Fruit fly (Drosophila melanogaster) whole organism, adult: ENCODE data around the gene BRWD3.

Source experiments
- CG11617 ChIP-seq: fragments of 200-800 bp; sonication (Bioruptor generic); optimal IDR thresholded peaks from 2 replicates; lab custom pipeline; 2017; ENCODE audit warnings: mild to moderate bottlenecking, missing biosample characterization, missing genetic modification reagents, missing genetic modification characterization
- CG12768 ChIP-seq: fragments of 200-800 bp; sonication (Bioruptor generic); optimal IDR thresholded peaks from 2 replicates; lab custom pipeline; 2017; ENCODE audit warnings: missing biosample characterization, missing genetic modification characterization, mild to moderate bottlenecking, moderate library complexity, missing genetic modification reagents
- CG14711 ChIP-seq: fragments of 200-800 bp; sonication (Bioruptor generic); optimal IDR thresholded peaks from 2 replicates; lab custom pipeline; 2018; ENCODE audit warnings: missing biosample characterization, mild to moderate bottlenecking, missing genetic modification characterization, moderate library complexity
- CG1620 ChIP-seq: fragments of 200-800 bp; sonication (Bioruptor generic); optimal IDR thresholded peaks from 2 replicates; lab custom pipeline; 2016; ENCODE audit warnings: missing biosample characterization, missing genetic modification characterization
- CG33017 ChIP-seq: fragments of 200-800 bp; sonication (Bioruptor generic); optimal IDR thresholded peaks from 2 replicates; lab custom pipeline; 2018; ENCODE audit warnings: missing biosample characterization, mild to moderate bottlenecking, missing genetic modification characterization, moderate library complexity
- CG5204 ChIP-seq: fragments of 200-800 bp; sonication (Bioruptor generic); optimal IDR thresholded peaks from 2 replicates; lab custom pipeline; 2016; ENCODE audit warnings: missing biosample characterization, missing genetic modification characterization
- CG7045 ChIP-seq: fragments of 200-800 bp; sonication (Bioruptor generic); optimal IDR thresholded peaks from 2 replicates; lab custom pipeline; 2017; ENCODE audit warnings: missing biosample characterization, mild to moderate bottlenecking, missing genetic modification characterization
- CG7101 ChIP-seq: fragments of 200-800 bp; sonication (Bioruptor generic); optimal IDR thresholded peaks from 2 replicates; lab custom pipeline; 2018; ENCODE audit warnings: missing biosample characterization, mild to moderate bottlenecking, missing genetic modification characterization, moderate library complexity
- Clk ChIP-seq: fragments of 200-800 bp; sonication (Bioruptor generic); optimal IDR thresholded peaks from 2 replicates; lab custom pipeline; 2017; ENCODE audit warnings: missing biosample characterization, missing genetic modification characterization
- Crg-1 ChIP-seq: fragments of 200-800 bp; sonication (Bioruptor generic); optimal IDR thresholded peaks from 2 replicates; lab custom pipeline; 2016; ENCODE audit warnings: missing biosample characterization, missing genetic modification characterization
- Hr96 ChIP-seq: fragments of 200-800 bp; sonication (Bioruptor generic); optimal IDR thresholded peaks from 2 replicates; lab custom pipeline; 2016; ENCODE audit warnings: missing biosample characterization, missing genetic modification characterization
- Mnt ChIP-seq: fragments of 200-800 bp; sonication (Bioruptor generic); optimal IDR thresholded peaks from 2 replicates; lab custom pipeline; 2016; ENCODE audit warnings: missing biosample characterization, mild to moderate bottlenecking, missing genetic modification characterization
- bab1 ChIP-seq: fragments of 200-800 bp; sonication (Bioruptor generic); optimal IDR thresholded peaks from 3 replicates; lab custom pipeline; 2019; ENCODE audit warnings: missing biosample characterization, mild to moderate bottlenecking, missing genetic modification characterization, moderate library complexity
- cic ChIP-seq: fragments of 200-800 bp; sonication (Bioruptor generic); optimal IDR thresholded peaks from 2 replicates; lab custom pipeline; 2017; ENCODE audit warnings: missing biosample characterization, mild to moderate bottlenecking, missing genetic modification characterization, moderate library complexity
- cnc ChIP-seq, 2 experiments: fragments of >200 bp; optimal IDR thresholded peaks; 2 replicates each; lab custom pipeline; 2017
- kay ChIP-seq: fragments of 200-800 bp; sonication (Bioruptor generic); peaks from one replicate; lab custom pipeline; 2016; ENCODE audit warnings: missing biosample characterization, missing genetic modification characterization, borderline replicate concordance
- ovo ChIP-seq: fragments of 200-800 bp; sonication (Bioruptor generic); optimal IDR thresholded peaks from 2 replicates; lab custom pipeline; 2016; ENCODE audit warnings: missing biosample characterization, missing genetic modification characterization
- pad ChIP-seq: fragments of 200-800 bp; sonication (Bioruptor generic); optimal IDR thresholded peaks from 3 replicates; lab custom pipeline; 2017; ENCODE audit warnings: missing biosample characterization, missing genetic modification characterization, mild to moderate bottlenecking, moderate library complexity, missing genetic modification reagents
- tj ChIP-seq: fragments of 200-800 bp; sonication (Bioruptor generic); optimal IDR thresholded peaks from 3 replicates; lab custom pipeline; 2017; ENCODE audit warnings: missing biosample characterization, mild to moderate bottlenecking, missing genetic modification characterization, moderate library complexity
- toe ChIP-seq: fragments of 200-800 bp; sonication (Bioruptor generic); optimal IDR thresholded peaks from 2 replicates; lab custom pipeline; 2016; ENCODE audit warnings: missing biosample characterization, missing genetic modification characterization

BRWD3 gene

DNA sequence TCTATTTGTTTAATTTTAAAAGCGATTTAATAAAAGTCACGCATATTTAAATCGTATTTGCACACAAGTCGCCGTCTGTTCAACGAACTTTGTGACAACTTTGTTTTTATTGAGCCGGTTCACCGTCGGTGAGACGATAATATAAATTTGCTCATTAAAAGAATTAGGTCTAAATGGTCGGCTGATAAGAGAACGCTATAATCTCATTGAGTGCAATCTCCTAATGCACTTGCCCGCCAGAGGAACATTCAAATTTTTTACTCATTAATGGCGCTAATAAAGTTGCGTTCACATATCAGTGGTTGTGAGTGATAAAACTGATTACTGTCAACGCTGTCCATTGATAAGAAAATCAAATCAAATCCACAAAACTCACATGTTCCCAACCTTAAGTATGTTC lies 40.1 kb upstream of the BRWD3 start:
- TF ChIP-seq Hr96 (no peak), toe (GFP tag; lab: Kevin White, UChicago) (no peak), CG33017 (peak; percentile 60), Mnt (GFP tag; lab: Kevin White, UChicago) (no peak), CG11617 (GFP tag; lab: Kevin White, UChicago) (no peak), pad (GFP tag; lab: Kevin White, UChicago) (no peak), kay (GFP tag; lab: Kevin White, UChicago) (peak; percentile 71), CG7045 (GFP tag; lab: Kevin White, UChicago) (peak; percentile 33), ovo (GFP tag; lab: Kevin White, UChicago) (no peak), tj (GFP tag; lab: Kevin White, UChicago) (no peak), CG7101 (no peak), CG12768 (no peak), CG1620 (GFP tag; lab: Kevin White, UChicago) (no peak), CG5204 (GFP tag; lab: Kevin White, UChicago) (no peak), cnc (optimal IDR thresholded peaks at IDR 0.05; lab: Kevin White, UChicago) (no peak), Crg-1 (GFP tag; lab: Kevin White, UChicago) (no peak), bab1 (GFP tag; lab: Kevin White, UChicago) (no peak), cic (peak; percentile 48), Clk (GFP tag; lab: Kevin White, UChicago) (no peak)

DNA sequence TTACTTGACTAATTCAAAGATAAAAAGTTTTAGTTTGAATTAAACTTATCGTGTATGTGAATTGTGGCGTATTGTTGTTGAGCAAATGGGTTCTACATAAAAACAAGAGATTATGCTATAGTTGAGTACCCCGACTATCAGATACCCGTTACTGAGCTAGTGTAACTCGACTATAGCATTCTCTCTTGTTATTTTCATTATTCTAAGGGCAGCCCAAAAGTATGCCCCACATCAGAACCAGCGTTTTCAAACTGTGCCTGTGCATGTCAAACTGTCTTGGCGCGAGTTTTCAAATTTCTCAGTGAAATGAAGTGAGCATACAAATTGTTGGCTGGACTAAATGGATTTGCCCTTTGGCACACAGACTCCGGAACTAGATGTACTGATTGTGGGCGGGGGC lies 39.5 kb upstream of the BRWD3 start, which contains the start of gene shps:
Gene shps (plus strand): TSS at position 282 of the 400 bp plus-strand sequence.
- TF ChIP-seq tj (GFP tag; lab: Kevin White, UChicago) (no peak), Hr96 (no peak), CG7045 (GFP tag; lab: Kevin White, UChicago) (no peak), bab1 (GFP tag; lab: Kevin White, UChicago) (no peak), ovo (GFP tag; lab: Kevin White, UChicago) (no peak), cic (no peak), pad (GFP tag; lab: Kevin White, UChicago) (no peak), CG12768 (no peak), CG5204 (GFP tag; lab: Kevin White, UChicago) (no peak), Clk (GFP tag; lab: Kevin White, UChicago) (no peak), kay (GFP tag; lab: Kevin White, UChicago) (no peak), CG33017 (no peak), CG7101 (no peak), CG1620 (GFP tag; lab: Kevin White, UChicago) (no peak), CG14711 (tag; lab: Kevin White, UChicago) (no peak), cnc (optimal IDR thresholded peaks at IDR 0.05; lab: Kevin White, UChicago) (no peak)

DNA sequence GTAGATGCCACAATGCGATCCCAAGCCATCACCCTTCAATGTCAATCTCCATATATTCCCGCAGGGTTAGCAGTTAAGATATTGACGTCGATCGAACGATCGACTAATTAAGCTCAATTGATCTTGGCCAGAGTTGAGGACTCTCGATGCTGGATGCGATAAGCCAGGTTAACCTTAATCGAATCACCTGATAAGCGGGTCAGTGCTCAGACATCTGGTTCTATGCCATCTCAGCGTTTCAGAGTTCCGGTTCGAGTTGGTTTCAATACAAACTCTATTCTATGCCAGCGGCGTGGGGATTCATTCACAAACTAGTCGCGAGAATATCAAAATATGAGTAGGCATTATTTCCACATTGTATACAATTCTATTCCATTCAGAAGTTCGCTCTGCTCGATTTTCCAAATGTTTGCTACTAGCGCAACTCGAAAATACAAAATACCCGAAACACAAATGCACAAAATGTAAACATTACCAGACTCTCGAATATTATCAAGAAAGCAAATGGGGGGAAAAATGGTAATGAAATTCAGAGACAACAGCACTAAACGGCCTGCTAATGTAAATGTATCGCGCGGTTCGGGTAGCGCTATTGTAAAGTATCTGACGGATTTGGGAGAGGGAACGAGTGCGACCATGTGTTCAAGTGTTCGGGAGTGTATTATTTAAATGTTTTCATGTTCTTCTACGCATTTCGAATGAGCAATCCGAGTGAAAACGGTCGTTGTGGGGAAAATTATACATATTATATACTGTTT lies 36.1 kb upstream of the BRWD3 start:
- TF ChIP-seq Clk (GFP tag; lab: Kevin White, UChicago) (no peak), cnc (optimal IDR thresholded peaks at IDR 0.05; lab: Kevin White, UChicago) (no peak), CG33017 (no peak), ovo (GFP tag; lab: Kevin White, UChicago) (no peak), CG5204 (GFP tag; lab: Kevin White, UChicago) (no peak)

DNA sequence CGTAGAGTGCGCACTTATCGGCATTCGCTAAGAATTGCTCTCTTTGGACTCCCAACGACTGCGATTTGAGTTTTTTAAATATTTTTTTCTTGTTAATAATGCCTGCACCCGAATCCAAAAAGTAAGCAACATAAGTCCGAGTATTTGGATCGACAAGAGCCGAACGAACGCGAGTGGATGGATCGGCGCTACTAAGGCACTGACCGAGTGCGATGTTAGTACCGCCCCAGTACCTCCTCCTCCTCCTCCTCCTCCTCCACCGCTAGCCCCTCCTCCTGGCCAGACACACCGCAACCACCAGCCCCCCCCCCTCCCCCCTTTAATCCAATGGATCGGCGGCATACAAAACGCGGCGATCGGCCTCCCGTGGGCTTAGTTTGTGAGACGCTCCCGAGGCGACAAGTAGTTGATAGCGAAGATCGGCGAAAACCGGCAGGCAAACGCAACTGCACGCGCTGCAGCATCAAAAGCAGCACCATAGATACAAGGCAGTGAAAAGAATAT lies 35.2 kb upstream of the BRWD3 start, which contains the start of gene CG6356:
Gene CG6356 (plus strand): TSS at position 374 of the 504 bp plus-strand sequence.
- TF ChIP-seq CG7101, result no peak
- TF ChIP-seq CG12768, result peak; percentile 63

DNA sequence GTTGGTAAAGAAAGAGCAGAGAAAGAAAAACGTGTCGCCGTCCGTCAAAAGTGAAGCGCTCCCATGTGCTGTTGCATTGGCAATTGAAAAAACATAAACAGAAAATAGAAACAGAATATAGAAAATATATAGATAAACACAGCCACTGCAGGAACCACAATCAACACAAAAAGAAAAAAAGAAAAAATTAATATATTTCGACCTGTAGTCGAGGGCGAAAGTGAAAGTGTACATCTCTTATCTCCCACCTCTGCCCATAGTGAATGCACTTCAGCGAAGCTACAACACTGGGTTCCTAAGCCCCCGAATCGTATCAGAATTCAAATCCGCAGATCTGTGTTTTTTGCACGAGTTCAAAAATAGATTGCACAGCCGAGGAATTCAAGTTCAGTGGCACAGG lies 34.6 kb upstream of the BRWD3 start:
- TF ChIP-seq CG5204 (GFP tag; lab: Kevin White, UChicago) (no peak), pad (GFP tag; lab: Kevin White, UChicago) (no peak), bab1 (GFP tag; lab: Kevin White, UChicago) (no peak), ovo (GFP tag; lab: Kevin White, UChicago) (no peak), CG7101 (no peak), Mnt (GFP tag; lab: Kevin White, UChicago) (no peak), cnc (optimal IDR thresholded peaks at IDR 0.05; lab: Kevin White, UChicago) (no peak), CG11617 (GFP tag; lab: Kevin White, UChicago) (no peak)

DNA sequence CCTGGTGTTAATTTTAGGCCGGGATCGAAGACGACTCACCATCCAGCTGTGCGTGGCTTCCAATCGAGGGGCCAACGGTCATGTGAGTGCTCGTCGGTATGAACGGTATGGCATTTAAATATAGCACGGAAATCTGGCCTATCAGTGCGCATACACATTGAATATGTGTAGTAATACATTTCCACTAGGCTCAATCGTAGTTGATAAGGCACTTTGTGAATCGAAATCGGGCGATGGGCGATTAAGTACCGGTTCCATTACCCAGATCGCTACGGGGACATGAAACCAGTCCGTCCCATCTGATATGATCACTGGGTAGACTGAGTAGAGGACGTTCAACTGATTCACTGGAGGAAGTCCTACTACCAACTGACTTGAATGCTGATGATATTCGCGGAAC lies 33.4 kb upstream of the BRWD3 start:
- TF ChIP-seq cic (peak; percentile 52), ovo (GFP tag; lab: Kevin White, UChicago) (no peak)

DNA sequence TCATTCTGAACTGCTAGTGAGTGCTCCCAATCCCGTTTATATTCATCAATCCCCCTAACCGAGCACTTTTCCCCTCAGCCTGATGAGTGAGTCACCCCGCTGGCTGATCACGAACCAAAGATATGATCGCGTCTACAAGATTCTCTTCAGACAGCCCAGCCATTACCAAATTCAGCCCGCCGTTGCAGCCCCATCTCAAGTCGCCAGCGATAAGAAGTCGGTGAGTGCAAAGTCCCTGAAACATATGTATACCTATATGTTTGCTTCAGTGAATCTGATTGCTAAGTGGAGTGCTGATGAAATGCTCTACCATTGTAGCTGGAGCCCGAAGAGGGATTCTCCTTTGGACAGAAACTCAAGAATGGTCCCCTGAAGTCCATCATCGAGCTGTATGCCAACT lies 31.6 kb upstream of the BRWD3 start:
- TF ChIP-seq ovo (GFP tag; lab: Kevin White, UChicago) (no peak), cnc (optimal IDR thresholded peaks at IDR 0.05; lab: Kevin White, UChicago) (no peak), Crg-1 (GFP tag; lab: Kevin White, UChicago) (no peak), CG7045 (GFP tag; lab: Kevin White, UChicago) (no peak), CG14711 (tag; lab: Kevin White, UChicago) (no peak)
